Fruit fly (Drosophila melanogaster) whole organism: ENCODE results near the gene CG34435.

Experiments
- Dll ChIP-seq: fragments of >200 bp; optimal IDR thresholded peaks from 2 replicates; lab custom pipeline; 2017
- usp ChIP-seq: fragments of >200 bp; optimal IDR thresholded peaks from 2 replicates; lab custom pipeline; 2017; ENCODE audit warnings: missing biosample characterization, missing genetic modification characterization, mixed read lengths

- TF ChIP-seq Dll (lab: Kevin White, UChicago) (no peak), usp (no peak)
Observed at dm6 chrX:5579484-5579883, 34.8 kb downstream of the CG34435 start.
